Worm (Caenorhabditis elegans) whole organism, young adult: Measurements from ENCODE around the gene C09E7.10.
A peak's percentile ranks its signal among the peaks of the same experiment; 100 is the strongest.

Experiments
- B0019.2 ChIP-seq: fragments of 200-800 bp; sonication (Bioruptor generic); conservative IDR thresholded peaks from 2 replicates; pipeline ENCODE4 v1.3.6; 2022; ENCODE audit warnings: missing genetic modification reagents, missing genetic modification characterization, missing compliant biosample characterization
- C06A6.2 ChIP-seq: fragments of 200-800 bp; sonication (Bioruptor generic); conservative IDR thresholded peaks from 2 replicates; pipeline ENCODE4 v1.3.6; 2022; ENCODE audit warnings: missing genetic modification characterization, missing compliant biosample characterization
- F10E7.11 ChIP-seq: sonication (generic microtip); optimal IDR thresholded peaks from 2 replicates; lab custom pipeline; 2017; ENCODE audit warnings: mild to moderate bottlenecking, missing genetic modification characterization, moderate library complexity, missing compliant biosample characterization
- F23B12.7 ChIP-seq: sonication (generic microtip); optimal IDR thresholded peaks from 2 replicates; lab custom pipeline; 2017; ENCODE audit warnings: missing genetic modification characterization, mild to moderate bottlenecking, missing compliant biosample characterization, antibody characterized with exemption, moderate library complexity; ENCODE audit not compliant: insufficient read depth
- F33H1.4 ChIP-seq: fragments of 200-800 bp; sonication (Bioruptor generic); IDR thresholded peaks from 2 replicates; pipeline ENCODE4 v1.3.6; 2022; ENCODE audit warnings: missing genetic modification reagents, missing genetic modification characterization, missing compliant biosample characterization
- F39B2.1 ChIP-seq: fragments of 200-800 bp; sonication (Bioruptor generic); IDR thresholded peaks from 2 replicates; pipeline ENCODE4 v1.3.6; 2022; ENCODE audit warnings: missing genetic modification reagents, missing genetic modification characterization, missing compliant biosample characterization
- F57C9.4 ChIP-seq: sonication (generic microtip); optimal IDR thresholded peaks from 2 replicates; lab custom pipeline; 2017; ENCODE audit warnings: mild to moderate bottlenecking, missing genetic modification characterization, missing compliant biosample characterization
- T07F8.4 ChIP-seq: sonication (generic microtip); optimal IDR thresholded peaks from 2 replicates; lab custom pipeline; 2016; ENCODE audit warnings: mild to moderate bottlenecking, missing genetic modification characterization, moderate library complexity, missing compliant biosample characterization
- T26A5.8 ChIP-seq: sonication (generic microtip); optimal IDR thresholded peaks from 2 replicates; lab custom pipeline; 2016; ENCODE audit warnings: missing genetic modification characterization, missing compliant biosample characterization
- Y53F4B.3 ChIP-seq: fragments of 200-800 bp; sonication (Bioruptor generic); IDR thresholded peaks from 2 replicates; pipeline ENCODE4 v1.3.6; 2022; ENCODE audit warnings: missing genetic modification reagents, missing genetic modification characterization, missing compliant biosample characterization
- ZK185.1 ChIP-seq: sonication (generic microtip); optimal IDR thresholded peaks from 2 replicates; lab custom pipeline; 2016; ENCODE audit warnings: mild to moderate bottlenecking, missing genetic modification characterization, missing compliant biosample characterization; ENCODE audit not compliant: poor library complexity, severe bottlenecking
- attf-3 ChIP-seq: fragments of 200-800 bp; sonication (Bioruptor generic); conservative IDR thresholded peaks from 2 replicates; pipeline ENCODE4 v1.3.6; 2022; ENCODE audit warnings: missing genetic modification reagents, missing genetic modification characterization, missing compliant biosample characterization
- bed-1 ChIP-seq: fragments of 200-800 bp; sonication (Bioruptor generic); IDR thresholded peaks from 2 replicates; pipeline ENCODE4 v1.3.6; 2022; ENCODE audit warnings: missing genetic modification reagents, missing genetic modification characterization, missing compliant biosample characterization
- cebp-1 ChIP-seq, 2 experiments: fragments of 200-800 bp in 1 of 2; sonication (Bioruptor generic) in 1 of 2; sonication (generic microtip) in 1 of 2; IDR thresholded peaks in 1 of 2; optimal IDR thresholded peaks in 1 of 2; 2 replicates each; pipeline versions ENCODE4 v1.3.6 to Lab custom; 2017 to 2022; ENCODE audit warnings: missing compliant biosample characterization in 2 of 2, missing genetic modification characterization in 2 of 2, mild to moderate bottlenecking in 1 of 2, missing genetic modification reagents in 1 of 2, moderate library complexity in 1 of 2
- ceh-91 ChIP-seq: fragments of 200-800 bp; sonication (Bioruptor generic); IDR thresholded peaks from 2 replicates; pipeline ENCODE4 v1.3.6; 2022; ENCODE audit warnings: missing genetic modification reagents, missing genetic modification characterization, missing compliant biosample characterization
- dpl-1 ChIP-seq: fragments of 150-350 bp; optimal IDR thresholded peaks from 2 replicates; lab custom pipeline; 2014; ENCODE audit warnings: missing biosample characterization, missing genetic modification reagents, missing genetic modification characterization
- efl-1 ChIP-seq: fragments of 150-350 bp; optimal IDR thresholded peaks from 2 replicates; lab custom pipeline; 2014; ENCODE audit warnings: missing biosample characterization, missing genetic modification reagents, missing genetic modification characterization
- hmg-1.2 ChIP-seq: fragments of 200-800 bp; sonication (Bioruptor generic); IDR thresholded peaks from 2 replicates; pipeline ENCODE4 v1.3.6; 2022; ENCODE audit warnings: missing genetic modification reagents, missing genetic modification characterization, missing compliant biosample characterization
- lin-35 ChIP-seq, 3 experiments: fragments of 150-350 bp in 2 of 3; sonication (generic microtip) in 1 of 3; optimal IDR thresholded peaks; 2 replicates each; lab custom pipeline; 2014 to 2018; ENCODE audit warnings: missing biosample characterization in 3 of 3, missing genetic modification characterization in 3 of 3, missing genetic modification reagents in 3 of 3
- lin-54 ChIP-seq: fragments of 200-800 bp; sonication (Bioruptor generic); optimal IDR thresholded peaks from 2 replicates; lab custom pipeline; 2018; ENCODE audit warnings: mild to moderate bottlenecking, missing genetic modification characterization, missing compliant biosample characterization
- madf-6 ChIP-seq: fragments of 200-800 bp; sonication (Bioruptor generic); IDR thresholded peaks from 2 replicates; pipeline ENCODE4 v1.3.6; 2022; ENCODE audit warnings: missing genetic modification reagents, missing genetic modification characterization, missing compliant biosample characterization
- nfya-1 ChIP-seq: sonication (generic microtip); optimal IDR thresholded peaks from 2 replicates; lab custom pipeline; 2017; ENCODE audit warnings: antibody characterized with exemption, missing compliant biosample characterization, missing genetic modification characterization, borderline replicate concordance; ENCODE audit not compliant: insufficient read depth
- nfyb-1 ChIP-seq: fragments of 200-800 bp; sonication (Bioruptor generic); IDR thresholded peaks from 2 replicates; pipeline ENCODE4 v1.3.6; 2022; ENCODE audit warnings: missing genetic modification reagents, missing genetic modification characterization, missing compliant biosample characterization
- rec-8 ChIP-seq, 2 experiments: sonication (generic microtip); optimal IDR thresholded peaks; 2 replicates each; lab custom pipeline; 2016; ENCODE audit warnings: mild to moderate bottlenecking in 2 of 2, missing genetic modification characterization in 2 of 2, missing genetic modification reagents in 2 of 2, missing genotype in 2 of 2, missing biosample characterization in 1 of 2, missing compliant biosample characterization in 1 of 2, moderate library complexity in 1 of 2
- snpc-1.1 ChIP-seq: sonication (generic microtip); optimal IDR thresholded peaks from 2 replicates; lab custom pipeline; 2017; ENCODE audit warnings: missing genetic modification characterization, mild to moderate bottlenecking, missing compliant biosample characterization, antibody characterized with exemption, moderate library complexity, missing genotype, missing genetic modification reagents; ENCODE audit not compliant: insufficient read depth
- snpc-1.3 ChIP-seq: sonication (generic microtip); optimal IDR thresholded peaks from 2 replicates; lab custom pipeline; 2017; ENCODE audit warnings: missing genetic modification characterization, mild to moderate bottlenecking, missing compliant biosample characterization, antibody characterized with exemption, moderate library complexity, missing genotype, missing genetic modification reagents; ENCODE audit not compliant: insufficient read depth
- snpc-3.4 ChIP-seq: sonication (generic microtip); optimal IDR thresholded peaks from 2 replicates; lab custom pipeline; 2017; ENCODE audit warnings: missing genetic modification characterization, mild to moderate bottlenecking, missing compliant biosample characterization, antibody characterized with exemption, moderate library complexity, missing genotype, missing genetic modification reagents
- snpc-4 ChIP-seq, 5 experiments: fragments of 150-350 bp in 1 of 5; sonication (generic microtip) in 4 of 5; optimal IDR thresholded peaks; 2 replicates each; lab custom pipeline; 2014 to 2018; ENCODE audit warnings: missing genetic modification characterization in 5 of 5, missing biosample characterization in 3 of 5, antibody characterized with exemption in 2 of 5, mild to moderate bottlenecking in 2 of 5, missing compliant biosample characterization in 2 of 5, missing genotype in 2 of 5, moderate library complexity in 2 of 5, missing genetic modification reagents in 1 of 5
- tbx-9 ChIP-seq: sonication (generic microtip); optimal IDR thresholded peaks from 2 replicates; lab custom pipeline; 2016; ENCODE audit warnings: borderline replicate concordance, missing genetic modification characterization, inconsistent platforms, missing compliant biosample characterization
- unc-130 ChIP-seq: sonication (generic microtip); optimal IDR thresholded peaks from 2 replicates; lab custom pipeline; 2016; ENCODE audit warnings: missing genetic modification reagents, missing genetic modification characterization, missing compliant biosample characterization
- zfh-2 ChIP-seq: fragments of 200-800 bp; sonication (Bioruptor generic); conservative IDR thresholded peaks from 2 replicates; pipeline ENCODE4 v1.3.6; 2022; ENCODE audit warnings: missing genetic modification reagents, missing genetic modification characterization, missing compliant biosample characterization
- ztf-25 ChIP-seq: fragments of 200-800 bp; sonication (Bioruptor generic); IDR thresholded peaks from 2 replicates; pipeline ENCODE4 v1.3.6; 2022; ENCODE audit warnings: missing genetic modification reagents, missing genetic modification characterization, missing compliant biosample characterization
- ztf-26 ChIP-seq: sonication (generic microtip); optimal IDR thresholded peaks from 2 replicates; lab custom pipeline; 2017; ENCODE audit warnings: missing genetic modification characterization, missing compliant biosample characterization
- ztf-6 ChIP-seq: fragments of 200-800 bp; sonication (Bioruptor generic); IDR thresholded peaks from 2 replicates; pipeline ENCODE4 v1.3.6; 2022; ENCODE audit warnings: missing genetic modification reagents, missing genetic modification characterization, missing compliant biosample characterization

The C09E7.10 gene

DNA sequence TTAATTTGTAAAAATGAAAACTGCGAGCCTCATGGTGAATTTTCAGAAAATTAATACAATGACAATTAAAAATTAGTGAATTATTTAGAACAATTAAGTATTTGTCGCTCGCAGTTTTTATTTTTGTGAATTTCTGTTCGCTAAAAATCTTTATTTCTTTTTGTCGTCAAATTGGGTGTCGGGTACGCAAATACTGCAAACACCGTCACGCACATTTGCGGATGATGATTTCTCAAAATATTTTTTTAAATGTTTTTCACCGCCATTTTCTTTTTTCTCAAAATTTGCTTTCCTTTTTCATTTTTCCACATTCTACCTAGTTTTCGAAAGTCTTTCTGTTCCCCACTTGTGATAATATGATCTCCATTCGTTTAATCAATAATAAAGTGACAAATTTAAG is 30.9 kb downstream of the C09E7.10 start:
- no peak for TF ChIP-seq unc-130 (GFP tag; lab: Kevin White, UChicago)
- no peak for TF ChIP-seq F39B2.1 (GFP tag; lab: Robert Waterston, UW)
- peak; percentile 24 for TF ChIP-seq dpl-1 (GFP tag; lab: Kevin White, UChicago)
- TF ChIP-seq snpc-1.1 (tag; lab: Kevin White, UChicago): no peak
- TF ChIP-seq ztf-26 (tag; lab: Kevin White, UChicago): no peak
- no peak for TF ChIP-seq Y53F4B.3 (GFP tag; lab: Robert Waterston, UW)
- TF ChIP-seq lin-54 (GFP tag; lab: Kevin White, UChicago): peak; percentile 51
- TF ChIP-seq attf-3 (GFP tag; lab: Robert Waterston, UW): 0 out of 2 replicates have a peak, but pooled peaks have one; percentile 12
- TF ChIP-seq T26A5.8: no peak
- TF ChIP-seq snpc-3.4 (tag; lab: Kevin White, UChicago): peak; percentile 52
- no peak for TF ChIP-seq ztf-25 (GFP tag; lab: Robert Waterston, UW)
- TF ChIP-seq F33H1.4 (GFP tag; lab: Robert Waterston, UW): peak; percentile 34; the same call in 1 of the 2 replicates
- no peak for TF ChIP-seq snpc-4 (GFP tag; optimal IDR thresholded peaks at IDR 0.05; lab: Kevin White, UChicago)
- TF ChIP-seq snpc-4 (tag; optimal IDR thresholded peaks at IDR 0.05; lab: Kevin White, UChicago): peak in 1 of 4 experiments; percentile 1
- peak; percentile 61 for TF ChIP-seq efl-1 (GFP tag; lab: Kevin White, UChicago)
- peak; percentile 73 for TF ChIP-seq snpc-1.3 (tag; lab: Kevin White, UChicago)
- no peak for TF ChIP-seq F10E7.11 (tag; lab: Kevin White, UChicago)
- no peak for TF ChIP-seq zfh-2 (GFP tag; lab: Robert Waterston, UW)
- no peak for TF ChIP-seq tbx-9 (tag; lab: Kevin White, UChicago)
- peak; percentile 43 for TF ChIP-seq F23B12.7 (tag; lab: Kevin White, UChicago)
- TF ChIP-seq hmg-1.2 (GFP tag; lab: Robert Waterston, UW): 0 out of 2 replicates have a peak, but pooled peaks have one; percentile 9
- TF ChIP-seq madf-6 (GFP tag; lab: Robert Waterston, UW): peak; percentile 47; the same call in 1 of the 2 replicates
- TF ChIP-seq T07F8.4 (tag; lab: Kevin White, UChicago): no peak
- TF ChIP-seq nfyb-1: peak; percentile 60; the same call in 1 of the 2 replicates

DNA sequence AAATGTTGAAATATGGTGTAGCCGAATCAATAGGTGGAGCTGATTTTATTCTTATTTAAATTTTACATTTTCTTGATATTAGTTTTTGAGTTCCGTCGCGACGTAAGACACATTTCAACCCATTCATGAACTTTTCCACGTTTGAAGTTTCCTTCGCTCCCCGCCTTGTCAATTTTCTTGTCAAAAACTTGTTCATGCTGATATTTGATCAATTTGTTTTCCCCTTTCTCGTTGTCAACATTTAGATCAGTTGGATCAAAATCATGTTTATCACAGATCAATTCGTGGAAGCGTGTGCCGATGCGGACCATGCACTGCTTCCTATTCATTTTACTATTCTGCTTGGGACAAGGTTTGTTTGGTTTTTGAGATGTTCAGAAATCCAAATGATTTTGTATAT is 36.9 kb downstream of the C09E7.10 start, which contains the start of gene chtb-2:
Gene chtb-2, plus strand, starts transcription at position 301 of the 400 bp plus-strand sequence.
- no peak for TF ChIP-seq ceh-91 (GFP tag; lab: Robert Waterston, UW)
- no peak for TF ChIP-seq bed-1 (GFP tag; lab: Robert Waterston, UW)
- TF ChIP-seq C06A6.2: no peak
- no peak for TF ChIP-seq zfh-2 (GFP tag; lab: Robert Waterston, UW)
- TF ChIP-seq lin-35 (GFP tag; optimal IDR thresholded peaks at IDR 0.05; lab: Kevin White, UChicago): no peak
- TF ChIP-seq rec-8 (tag; optimal IDR thresholded peaks at IDR 0.05; lab: Kevin White, UChicago): no peak

ce11 chrIII:6479439-6479838 is 40.4 kb downstream of the C09E7.10 start:
- TF ChIP-seq F57C9.4 (tag; lab: Kevin White, UChicago) (no peak), ZK185.1 (tag; lab: Kevin White, UChicago) (no peak), ztf-6 (GFP tag; lab: Robert Waterston, UW) (no peak), B0019.2 (GFP tag; lab: Robert Waterston, UW) (no peak), nfyb-1 (no peak), nfya-1 (no peak), cebp-1 (GFP tag; IDR thresholded peaks at IDR 0.05; lab: Robert Waterston, UW) (no peak), cebp-1 (tag; optimal IDR thresholded peaks at IDR 0.05; lab: Kevin White, UChicago) (no peak)
